Fruit fly (Drosophila melanogaster): ENCODE data around the gene CG11029.
A peak's percentile ranks its signal among the peaks of the same experiment; 100 is the strongest.

The CG11029 gene

DNA sequence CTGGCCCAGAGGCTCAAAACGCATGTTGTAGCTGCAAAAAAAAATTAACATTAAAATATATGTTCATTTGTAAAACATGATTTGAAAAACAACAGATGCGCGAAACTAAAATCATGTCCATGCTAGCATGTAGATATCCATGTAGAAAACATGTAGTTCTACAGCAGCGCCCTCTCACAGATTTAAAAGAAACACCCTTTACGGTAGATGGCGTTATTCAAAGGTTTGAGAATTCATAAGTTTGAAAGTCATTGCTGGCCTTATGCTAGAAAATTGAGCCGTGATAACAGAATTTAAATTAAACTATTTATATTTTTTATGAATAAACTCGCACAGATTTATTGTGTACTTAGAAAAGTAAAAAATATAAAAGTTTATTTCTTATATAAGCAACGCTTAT, 25.2 kb downstream of the CG11029 start:
- no peak for TF ChIP-seq Ssrp (tag; optimal IDR thresholded peaks at IDR 0.05)
- TF ChIP-seq CG4730 (GFP tag; IDR thresholded peaks at IDR 0.05), result peak; percentile 15; the same call in 1 of the 2 replicates
- 0 out of 2 replicates have a peak, but pooled peaks have one; percentile 27 for TF ChIP-seq HLH3B (GFP tag; IDR thresholded peaks at IDR 0.05)
- TF ChIP-seq Hr39 (optimal IDR thresholded peaks at IDR 0.05), result no peak
- TF ChIP-seq CG15479 (GFP tag; optimal IDR thresholded peaks at IDR 0.05), result no peak
- peak; percentile 51 for TF ChIP-seq ind (GFP tag; optimal IDR thresholded peaks at IDR 0.05)
- TF ChIP-seq cwo (GFP tag; optimal IDR thresholded peaks at IDR 0.05), result no peak
- TF ChIP-seq Ets97D (GFP tag; optimal IDR thresholded peaks at IDR 0.05), result no peak
- no peak for TF ChIP-seq Kr (GFP tag; optimal IDR thresholded peaks at IDR 0.05)
- no peak for TF ChIP-seq CG12104 (GFP tag; optimal IDR thresholded peaks at IDR 0.05)
- TF ChIP-seq CG6813 (GFP tag; optimal IDR thresholded peaks at IDR 0.05), result no peak
- peak; percentile 46; the same call in 1 of the 2 replicates for TF ChIP-seq lmd (GFP tag; IDR thresholded peaks at IDR 0.05)
- peak; percentile 69 for TF ChIP-seq sisA (GFP tag; IDR thresholded peaks at IDR 0.05)
- no peak for TF ChIP-seq Ada2b (GFP tag; IDR thresholded peaks at IDR 0.05)
- TF ChIP-seq CG17328 (GFP tag; IDR thresholded peaks at IDR 0.05), result 0 out of 2 replicates have a peak, but pooled peaks have one; percentile 9
- no peak for TF ChIP-seq seq (GFP tag; IDR thresholded peaks at IDR 0.05)
- no peak for TF ChIP-seq BEAF-32 (GFP tag; optimal IDR thresholded peaks at IDR 0.05)
- no peak for TF ChIP-seq zf30C (GFP tag; optimal IDR thresholded peaks at IDR 0.05)
- no peak for TF ChIP-seq dmrt99B (tag; optimal IDR thresholded peaks at IDR 0.05)
- TF ChIP-seq Neu2 (GFP tag; optimal IDR thresholded peaks at IDR 0.05; ENCODE audit: borderline replicate concordance), result no peak
- no peak for TF ChIP-seq z (GFP tag; IDR thresholded peaks at IDR 0.05)
- TF ChIP-seq jigr1 (GFP tag; IDR thresholded peaks at IDR 0.05), result no peak
- TF ChIP-seq kay (GFP tag; optimal IDR thresholded peaks at IDR 0.05), result no peak
- peak; percentile 44; the same call in 1 of the 2 replicates for TF ChIP-seq CG14441 (GFP tag; IDR thresholded peaks at IDR 0.05)
- TF ChIP-seq Elba2 (GFP tag; optimal IDR thresholded peaks at IDR 0.05), result no peak
- no peak for TF ChIP-seq Hr78 (GFP tag; optimal IDR thresholded peaks at IDR 0.05)
- no peak for TF ChIP-seq CG7928 (GFP tag; optimal IDR thresholded peaks at IDR 0.05)
- peak; percentile 55; the same call in 1 of the 3 replicates for TF ChIP-seq dysf (GFP tag; IDR thresholded peaks at IDR 0.05)
- no peak for TF ChIP-seq stc (GFP tag; IDR thresholded peaks at IDR 0.05)
- no peak for TF ChIP-seq tap (tag; optimal IDR thresholded peaks at IDR 0.05)
- TF ChIP-seq CG12769 (tag; optimal IDR thresholded peaks at IDR 0.05), result peak; percentile 25
- TF ChIP-seq kah (GFP tag; optimal IDR thresholded peaks at IDR 0.05), result no peak
- TF ChIP-seq crc (GFP tag; optimal IDR thresholded peaks at IDR 0.05), result no peak
- TF ChIP-seq BtbVII (GFP tag; optimal IDR thresholded peaks at IDR 0.05), result no peak
- TF ChIP-seq CG15514 (GFP tag; optimal IDR thresholded peaks at IDR 0.05), result peak; percentile 2
- no peak for TF ChIP-seq CG5180 (GFP tag; optimal IDR thresholded peaks at IDR 0.05)
- TF ChIP-seq bcd (GFP tag; optimal IDR thresholded peaks at IDR 0.05), result peak; percentile 41
- no peak for TF ChIP-seq sim (GFP tag; IDR thresholded peaks at IDR 0.05)
- no peak for TF ChIP-seq sr (GFP tag; IDR thresholded peaks at IDR 0.05)
- no peak for TF ChIP-seq CG6254 (GFP tag; optimal IDR thresholded peaks at IDR 0.05)
- no peak for TF ChIP-seq CG14965 (GFP tag; optimal IDR thresholded peaks at IDR 0.05; ENCODE audit: borderline replicate concordance)
- TF ChIP-seq hkb (optimal IDR thresholded peaks at IDR 0.05), result peak; percentile 10
- TF ChIP-seq hkb (GFP tag; IDR thresholded peaks at IDR 0.05), result no peak
- TF ChIP-seq CG7556 (GFP tag; optimal IDR thresholded peaks at IDR 0.05), result no peak
- TF ChIP-seq onecut (GFP tag; IDR thresholded peaks at IDR 0.05), result no peak
- TF ChIP-seq CG17186 (GFP tag; optimal IDR thresholded peaks at IDR 0.05), result no peak
- no peak for TF ChIP-seq CoRest (tag; optimal IDR thresholded peaks at IDR 0.05)
- TF ChIP-seq CG17802 (tag; optimal IDR thresholded peaks at IDR 0.05), result no peak
- peak; percentile 63 for TF ChIP-seq E2f2 (GFP tag; IDR thresholded peaks at IDR 0.05)
- TF ChIP-seq ash1 (GFP tag; optimal IDR thresholded peaks at IDR 0.05), result no peak
- TF ChIP-seq CG2199 (GFP tag; IDR thresholded peaks at IDR 0.05), result no peak
- no peak for TF ChIP-seq CG9727 (GFP tag; optimal IDR thresholded peaks at IDR 0.05)

Measured in whole organism, embryonic.